Fruit fly (Drosophila melanogaster): ENCODE results near the gene p130CAS.

The p130CAS gene

DNA sequence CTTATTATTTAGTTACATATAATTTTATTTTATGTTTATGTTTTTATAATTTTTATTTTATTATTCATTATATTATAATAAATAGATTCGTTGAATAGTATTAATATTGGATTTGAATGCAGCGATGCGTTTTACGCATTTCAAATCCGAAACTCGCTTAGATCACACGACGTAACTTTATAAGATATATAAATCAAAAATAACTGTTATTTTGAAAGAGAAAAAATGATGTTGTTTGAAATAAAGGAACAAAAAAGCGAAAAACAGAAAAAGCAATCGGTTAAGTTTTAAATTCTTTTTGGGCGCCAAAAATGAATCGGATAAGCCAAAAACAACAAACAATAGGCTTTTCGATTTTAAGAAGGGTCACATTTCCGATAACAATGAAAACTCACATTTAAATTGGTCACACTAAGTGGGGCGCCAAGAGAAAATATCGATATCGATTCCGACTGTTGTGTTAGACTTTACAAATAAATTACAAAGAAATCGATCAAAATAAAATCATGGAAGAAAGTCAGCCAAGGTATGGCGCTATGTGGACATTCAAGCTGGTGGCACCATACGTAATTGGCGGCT is 6.6 kb upstream of the p130CAS start, which contains the start of gene CG6845 (continued):
- TF ChIP-seq repo (GFP tag; optimal IDR thresholded peaks at IDR 0.05) (no peak), CG12744 (GFP tag; optimal IDR thresholded peaks at IDR 0.05) (no peak), D (optimal IDR thresholded peaks at IDR 0.05) (peak; percentile 23), D (GFP tag; optimal IDR thresholded peaks at IDR 0.05) (peak; percentile 51), tx (GFP tag; optimal IDR thresholded peaks at IDR 0.05) (no peak), Hmx (GFP tag; optimal IDR thresholded peaks at IDR 0.05) (no peak), CG7786 (GFP tag; optimal IDR thresholded peaks at IDR 0.05) (no peak), CG4360 (GFP tag; IDR thresholded peaks at IDR 0.05) (peak; percentile 89), Dek (tag; optimal IDR thresholded peaks at IDR 0.05) (no peak), zfh1 (GFP tag; IDR thresholded peaks at IDR 0.05) (no peak), Sox102F (GFP tag; optimal IDR thresholded peaks at IDR 0.05) (no peak), Bteb2 (GFP tag; optimal IDR thresholded peaks at IDR 0.05) (no peak), CG11398 (GFP tag; optimal IDR thresholded peaks at IDR 0.05) (no peak), CG10274 (GFP tag; optimal IDR thresholded peaks at IDR 0.05) (no peak), nerfin-1 (tag; optimal IDR thresholded peaks at IDR 0.05) (no peak), CG17328 (GFP tag; IDR thresholded peaks at IDR 0.05) (no peak), CG10321 (GFP tag; IDR thresholded peaks at IDR 0.05) (no peak), Nf-YA (GFP tag; IDR thresholded peaks at IDR 0.05) (no peak), org-1 (GFP tag; optimal IDR thresholded peaks at IDR 0.05) (no peak), E2f1 (GFP tag; IDR thresholded peaks at IDR 0.05) (no peak), Lim3 (GFP tag; IDR thresholded peaks at IDR 0.05) (no peak), CG13287 (GFP tag; IDR thresholded peaks at IDR 0.05; ENCODE audit: partially characterized antibody) (peak; percentile 93), CG11247 (GFP tag; IDR thresholded peaks at IDR 0.05) (no peak), MBD-R2 (GFP tag; IDR thresholded peaks at IDR 0.05) (peak; percentile 58; the same call in 1 of the 2 replicates), Ravus (GFP tag; IDR thresholded peaks at IDR 0.05) (no peak), nerfin-2 (GFP tag; IDR thresholded peaks at IDR 0.05; ENCODE audit: partially characterized antibody) (peak; percentile 92), CG10209 (GFP tag; optimal IDR thresholded peaks at IDR 0.05) (no peak), chif (GFP tag; optimal IDR thresholded peaks at IDR 0.05) (no peak), hth (optimal IDR thresholded peaks at IDR 0.05) (no peak), CG17186 (GFP tag; optimal IDR thresholded peaks at IDR 0.05) (peak; percentile 52), ash1 (GFP tag; optimal IDR thresholded peaks at IDR 0.05) (no peak), CG30020 (tag; optimal IDR thresholded peaks at IDR 0.05) (peak; percentile 36), bsh (GFP tag; optimal IDR thresholded peaks at IDR 0.05) (no peak), her (GFP tag; optimal IDR thresholded peaks at IDR 0.05) (no peak), chinmo (GFP tag; IDR thresholded peaks at IDR 0.05; ENCODE audit: partially characterized antibody) (peak; percentile 74; the same call in 1 of the 4 replicates), CG3407 (GFP tag; optimal IDR thresholded peaks at IDR 0.05) (no peak), sna (GFP tag; IDR thresholded peaks at IDR 0.05; ENCODE audit: partially characterized antibody) (peak; percentile 85), Fer3 (tag; optimal IDR thresholded peaks at IDR 0.05) (no peak), dan (GFP tag; IDR thresholded peaks at IDR 0.05) (no peak), CG15479 (GFP tag; optimal IDR thresholded peaks at IDR 0.05) (no peak), HHEX (GFP tag; optimal IDR thresholded peaks at IDR 0.05) (no peak), Scr (GFP tag; IDR thresholded peaks at IDR 0.05; ENCODE audit: partially characterized antibody) (peak; percentile 71), crp (GFP tag; optimal IDR thresholded peaks at IDR 0.05) (no peak), Doc2 (GFP tag; IDR thresholded peaks at IDR 0.05) (no peak), CTCF (GFP tag; optimal IDR thresholded peaks at IDR 0.05) (peak; percentile 47), CG7963 (GFP tag; IDR thresholded peaks at IDR 0.05; ENCODE audit: partially characterized antibody) (peak; percentile 85), HLH3B (GFP tag; IDR thresholded peaks at IDR 0.05) (no peak), Pdp1 (GFP tag; optimal IDR thresholded peaks at IDR 0.05) (no peak), Dll (GFP tag; IDR thresholded peaks at IDR 0.05; ENCODE audit: partially characterized antibody) (peak; percentile 78), Eip74EF (GFP tag; optimal IDR thresholded peaks at IDR 0.05) (no peak), Camta (GFP tag; optimal IDR thresholded peaks at IDR 0.05) (no peak)

All from whole organism, embryonic.